Worm (Caenorhabditis elegans) whole organism, late embryonic: Measurements from ENCODE around the gene snrp-200.

ENCODE experiments used
- ets-4 ChIP-seq: sonication (generic microtip); optimal IDR thresholded peaks from 2 replicates; lab custom pipeline; 2016; ENCODE audit warnings: missing genetic modification characterization, missing compliant biosample characterization
- nfya-1 ChIP-seq: sonication (generic microtip); optimal IDR thresholded peaks from 2 replicates; lab custom pipeline; 2017; ENCODE audit warnings: missing genetic modification characterization, mild to moderate bottlenecking, missing compliant biosample characterization, antibody characterized with exemption, moderate library complexity

DNA sequence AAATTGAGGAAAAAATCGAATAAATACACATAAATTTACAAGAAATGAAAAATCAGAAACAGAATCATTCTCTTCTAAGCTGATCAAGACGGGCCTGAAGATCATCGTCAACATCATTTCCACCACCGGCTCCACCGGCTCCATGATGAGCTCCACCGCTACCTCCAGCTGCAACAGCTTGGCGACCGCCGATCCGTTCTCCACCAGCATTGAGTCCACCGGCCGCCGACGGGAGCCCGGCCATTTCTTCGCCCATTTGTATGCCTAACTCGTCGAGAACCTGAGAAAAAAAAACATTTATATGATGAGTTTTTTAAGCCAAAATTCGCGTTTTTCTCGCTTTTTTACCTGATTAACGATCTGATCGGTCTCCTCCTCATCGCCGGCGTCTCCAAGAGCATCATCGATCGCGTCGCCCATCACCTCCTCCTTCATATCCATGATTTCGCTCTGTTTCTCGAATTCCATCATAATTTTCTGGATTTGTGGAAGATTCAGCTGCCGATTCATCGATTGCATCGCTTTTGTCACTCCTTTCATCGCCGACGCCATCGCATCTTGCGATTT, 30.6 kb upstream of the snrp-200 start:
- TF ChIP-seq nfya-1 (tag; lab: Kevin White, UChicago), result no peak
- TF ChIP-seq ets-4, result no peak
